Fruit fly (Drosophila melanogaster) whole organism, pupa: ENCODE measurements around the gene trol.

Experiments used
- CG10348 ChIP-seq: fragments of 200-800 bp; sonication (Bioruptor generic); IDR thresholded peaks from 2 replicates; pipeline ENCODE4 v1.3.6; 2022; ENCODE audit warnings: missing biosample characterization, missing genetic modification characterization
- CG12605 ChIP-seq: fragments of 200-800 bp; sonication (Bioruptor generic); IDR thresholded peaks from 2 replicates; pipeline ENCODE4 v1.3.6; 2022; ENCODE audit warnings: missing biosample characterization, missing genetic modification characterization
- CG13204 ChIP-seq: fragments of 200-800 bp; sonication (Bioruptor generic); optimal IDR thresholded peaks from 2 replicates; lab custom pipeline; 2018; ENCODE audit warnings: missing biosample characterization, mild to moderate bottlenecking, missing genetic modification characterization, moderate library complexity
- CG14655 ChIP-seq: fragments of 200-800 bp; sonication (Bioruptor generic); optimal IDR thresholded peaks from 3 replicates; lab custom pipeline; 2017; ENCODE audit warnings: mild to moderate bottlenecking, missing biosample characterization, missing genetic modification reagents, missing genetic modification characterization
- CG15710 ChIP-seq: fragments of 200-800 bp; sonication (Bioruptor generic); optimal IDR thresholded peaks from 2 replicates; lab custom pipeline; 2018; ENCODE audit warnings: missing biosample characterization, mild to moderate bottlenecking, missing genetic modification characterization, moderate library complexity
- CG17806 ChIP-seq: fragments of 200-800 bp; sonication (Bioruptor generic); optimal IDR thresholded peaks from 2 replicates; lab custom pipeline; 2018; ENCODE audit warnings: missing biosample characterization, mild to moderate bottlenecking, missing genetic modification characterization, moderate library complexity
- CG32121 ChIP-seq: fragments of 200-800 bp; sonication (Bioruptor generic); IDR thresholded peaks from 2 replicates; pipeline ENCODE4 v1.3.6; 2022; ENCODE audit warnings: missing biosample characterization, missing genetic modification characterization
- CG34367 ChIP-seq: fragments of 200-800 bp; sonication (Bioruptor generic); optimal IDR thresholded peaks from 2 replicates; lab custom pipeline; 2018; ENCODE audit warnings: missing biosample characterization, mild to moderate bottlenecking, missing genetic modification characterization
- CG4496 ChIP-seq: fragments of 200-800 bp; sonication (Bioruptor generic); IDR thresholded peaks from 3 replicates; pipeline ENCODE4 v1.3.6; 2022; ENCODE audit warnings: missing biosample characterization, missing genetic modification characterization
- CG8159 ChIP-seq: fragments of 200-800 bp; sonication (Bioruptor generic); optimal IDR thresholded peaks from 3 replicates; lab custom pipeline; 2018; ENCODE audit warnings: missing biosample characterization, mild to moderate bottlenecking, missing genetic modification characterization, moderate library complexity
- CG8301 ChIP-seq: fragments of 200-800 bp; sonication (Bioruptor generic); optimal IDR thresholded peaks from 2 replicates; lab custom pipeline; 2018; ENCODE audit warnings: missing biosample characterization, mild to moderate bottlenecking, missing genetic modification characterization
- CG9948 ChIP-seq: fragments of 200-800 bp; sonication (Bioruptor generic); optimal IDR thresholded peaks from 2 replicates; lab custom pipeline; 2018; ENCODE audit warnings: missing biosample characterization, mild to moderate bottlenecking, missing genetic modification characterization, moderate library complexity
- D1 ChIP-seq: fragments of 200-800 bp; sonication (Bioruptor generic); optimal IDR thresholded peaks from 2 replicates; lab custom pipeline; 2018; ENCODE audit warnings: missing biosample characterization, mild to moderate bottlenecking, missing genetic modification characterization, moderate library complexity
- EcR ChIP-seq: fragments of 200-800 bp; sonication (Bioruptor generic); optimal IDR thresholded peaks from 3 replicates; lab custom pipeline; 2019; ENCODE audit warnings: missing biosample characterization, missing genetic modification characterization, mild to moderate bottlenecking, moderate library complexity, missing genetic modification reagents
- Ets98B ChIP-seq: fragments of 200-800 bp; sonication (Bioruptor generic); IDR thresholded peaks from 2 replicates; pipeline ENCODE4 v1.3.6; 2022; ENCODE audit warnings: missing biosample characterization, missing genetic modification characterization
- Pif1A ChIP-seq: fragments of 200-800 bp; sonication (Bioruptor generic); optimal IDR thresholded peaks from 3 replicates; lab custom pipeline; 2016; ENCODE audit warnings: missing biosample characterization, missing genetic modification characterization
- Pif1B ChIP-seq: fragments of 200-800 bp; sonication (Bioruptor generic); optimal IDR thresholded peaks from 3 replicates; lab custom pipeline; 2016; ENCODE audit warnings: missing biosample characterization, missing genetic modification characterization
- Snoo ChIP-seq: fragments of 200-800 bp; sonication (Bioruptor generic); optimal IDR thresholded peaks from 3 replicates; lab custom pipeline; 2017; ENCODE audit warnings: missing biosample characterization, mild to moderate bottlenecking, missing genetic modification characterization, inconsistent platforms
- fd96Ca ChIP-seq: fragments of 200-800 bp; sonication (Bioruptor generic); IDR thresholded peaks from 3 replicates; pipeline ENCODE4 v1.3.6; 2022; ENCODE audit warnings: missing biosample characterization, missing genetic modification characterization
- gl ChIP-seq: fragments of 200-800 bp; sonication (Bioruptor generic); optimal IDR thresholded peaks from 2 replicates; lab custom pipeline; 2018; ENCODE audit warnings: missing biosample characterization, mild to moderate bottlenecking, missing genetic modification characterization
- rn ChIP-seq: fragments of 200-800 bp; sonication (Bioruptor generic); IDR thresholded peaks from 2 replicates; pipeline ENCODE4 v1.3.6; 2022; ENCODE audit warnings: missing biosample characterization, missing genetic modification characterization

Gene trol

dm6 chrX:2461421-2462393 is 83.5 kb downstream of the trol start:
- TF ChIP-seq CG9948 (tag; lab: Kevin White, UChicago) (no peak), Pif1A (GFP tag; lab: Kevin White, UChicago) (no peak), CG10348 (GFP tag; lab: Robert Waterston, UW) (no peak), CG34367 (no peak), CG13204 (no peak), CG15710 (tag; lab: Kevin White, UChicago) (no peak), CG12605 (GFP tag; lab: Robert Waterston, UW) (no peak), D1 (tag; lab: Kevin White, UChicago) (no peak), CG8159 (tag; lab: Kevin White, UChicago) (no peak), CG14655 (GFP tag; lab: Kevin White, UChicago) (no peak), EcR (GFP tag; lab: Kevin White, UChicago) (no peak), Snoo (no peak), Pif1B (GFP tag; lab: Kevin White, UChicago) (no peak), CG8301 (tag; lab: Kevin White, UChicago) (no peak), CG17806 (no peak), rn (GFP tag; lab: Robert Waterston, UW) (no peak), fd96Ca (no peak)
- TF ChIP-seq, all 21 proteins: peak for 0

dm6 chrX:2459843-2460242 is 85.4 kb downstream of the trol start:
- no peak for TF ChIP-seq gl (tag; lab: Kevin White, UChicago)
- no peak for TF ChIP-seq EcR (GFP tag; lab: Kevin White, UChicago)

dm6 chrX:2457863-2458458 is 87.3 kb downstream of the trol start:
- no peak for TF ChIP-seq CG17806
- no peak for TF ChIP-seq Pif1B (GFP tag; lab: Kevin White, UChicago)
- TF ChIP-seq D1 (tag; lab: Kevin White, UChicago): no peak
- TF ChIP-seq Ets98B: peak; percentile 43
- TF ChIP-seq CG9948 (tag; lab: Kevin White, UChicago): no peak

- TF ChIP-seq rn (GFP tag; lab: Robert Waterston, UW) (no peak), CG8301 (tag; lab: Kevin White, UChicago) (peak; percentile 66), Pif1A (GFP tag; lab: Kevin White, UChicago) (peak; percentile 33), CG9948 (tag; lab: Kevin White, UChicago) (peak; percentile 52), CG34367 (peak; percentile 24), CG8159 (tag; lab: Kevin White, UChicago) (peak; percentile 59), EcR (GFP tag; lab: Kevin White, UChicago) (peak; percentile 90), Snoo (peak; percentile 10), CG14655 (GFP tag; lab: Kevin White, UChicago) (peak; percentile 75), D1 (tag; lab: Kevin White, UChicago) (no peak), CG13204 (peak; percentile 21), fd96Ca (no peak), CG17806 (peak; percentile 55), CG15710 (tag; lab: Kevin White, UChicago) (peak; percentile 43)
Observed at dm6 chrX:2455337-2456246, 89.6 kb downstream of the trol start.

dm6 chrX:2453772-2454171 is 91.5 kb downstream of the trol start:
- no peak for TF ChIP-seq CG10348 (GFP tag; lab: Robert Waterston, UW)
- TF ChIP-seq fd96Ca: no peak
- TF ChIP-seq CG17806: no peak
- no peak for TF ChIP-seq gl (tag; lab: Kevin White, UChicago)
- TF ChIP-seq EcR (GFP tag; lab: Kevin White, UChicago): no peak
- no peak for TF ChIP-seq CG14655 (GFP tag; lab: Kevin White, UChicago)
- no peak for TF ChIP-seq CG32121 (GFP tag; lab: Robert Waterston, UW)
- no peak for TF ChIP-seq CG34367
- no peak for TF ChIP-seq rn (GFP tag; lab: Robert Waterston, UW)
- no peak for TF ChIP-seq CG8301 (tag; lab: Kevin White, UChicago)

- no peak for TF ChIP-seq CG4496 (GFP tag; lab: Robert Waterston, UW)
- TF ChIP-seq CG17806: peak; percentile 69
- no peak for TF ChIP-seq Pif1B (GFP tag; lab: Kevin White, UChicago)
- no peak for TF ChIP-seq EcR (GFP tag; lab: Kevin White, UChicago)
- TF ChIP-seq CG9948 (tag; lab: Kevin White, UChicago): peak; percentile 72
- peak; percentile 61 for TF ChIP-seq CG34367
- peak; percentile 69 for TF ChIP-seq CG8159 (tag; lab: Kevin White, UChicago)
- peak; percentile 69 for TF ChIP-seq CG15710 (tag; lab: Kevin White, UChicago)
- TF ChIP-seq Pif1A (GFP tag; lab: Kevin White, UChicago): no peak
- TF ChIP-seq CG10348 (GFP tag; lab: Robert Waterston, UW): no peak
- TF ChIP-seq Ets98B: no peak
- no peak for TF ChIP-seq CG14655 (GFP tag; lab: Kevin White, UChicago)
- TF ChIP-seq CG8301 (tag; lab: Kevin White, UChicago): peak; percentile 46
- TF ChIP-seq Snoo: peak; percentile 59
- no peak for TF ChIP-seq rn (GFP tag; lab: Robert Waterston, UW)
- no peak for TF ChIP-seq fd96Ca
- TF ChIP-seq D1 (tag; lab: Kevin White, UChicago): no peak
- TF ChIP-seq, all 21 proteins: peak for 7
Observed at dm6 chrX:2452734-2453133, 92.5 kb downstream of the trol start.
